Worm (Caenorhabditis elegans) whole organism, L2 larva: ENCODE data around the gene F59A6.4.

Source experiments
- R02D3.7 ChIP-seq: fragments of 150-350 bp; optimal IDR thresholded peaks from 2 replicates; lab custom pipeline; 2014; ENCODE audit warnings: missing biosample characterization, missing genetic modification characterization
- elt-3 ChIP-seq: sonication (generic microtip); optimal IDR thresholded peaks from 2 replicates; lab custom pipeline; 2017; ENCODE audit warnings: missing biosample characterization, missing genetic modification characterization
- lin-39 ChIP-seq: fragments of 150-350 bp; optimal IDR thresholded peaks from 2 replicates; lab custom pipeline; 2014; ENCODE audit warnings: missing biosample characterization, missing genetic modification reagents, missing genetic modification characterization
- mab-5 ChIP-seq: fragments of 150-350 bp; optimal IDR thresholded peaks from 2 replicates; lab custom pipeline; 2014; ENCODE audit warnings: missing biosample characterization, missing genetic modification characterization
- nhr-23 ChIP-seq: fragments of 150-350 bp; optimal IDR thresholded peaks from 2 replicates; lab custom pipeline; 2014; ENCODE audit warnings: missing biosample characterization, missing genetic modification reagents, missing genetic modification characterization
- nhr-237 ChIP-seq: fragments of 150-350 bp; optimal IDR thresholded peaks from 2 replicates; lab custom pipeline; 2014; ENCODE audit warnings: missing biosample characterization, missing genetic modification characterization
- nhr-6 ChIP-seq: fragments of 150-350 bp; optimal IDR thresholded peaks from 2 replicates; lab custom pipeline; 2014; ENCODE audit warnings: missing biosample characterization, missing genetic modification characterization
- snpc-4 ChIP-seq: fragments of 150-350 bp; optimal IDR thresholded peaks from 2 replicates; lab custom pipeline; 2014; ENCODE audit warnings: missing biosample characterization, missing genetic modification characterization

DNA sequence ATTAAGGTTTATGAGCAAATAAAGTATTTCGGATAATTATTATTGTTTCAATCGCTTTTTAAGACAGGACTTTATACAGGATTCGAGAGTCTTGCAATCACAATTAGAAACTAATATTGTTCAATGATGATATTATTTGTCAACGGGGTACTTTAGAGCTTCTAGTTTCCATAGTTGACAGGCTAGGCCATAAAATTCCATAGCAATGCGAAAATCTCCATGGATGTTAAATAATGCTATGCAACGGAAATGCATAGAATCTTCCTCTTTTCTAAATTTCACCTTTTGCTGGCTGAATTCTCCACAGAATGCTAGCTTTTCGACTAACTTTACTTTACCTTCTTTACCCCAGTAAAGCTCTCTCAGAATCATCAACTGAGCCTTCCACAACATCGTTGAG is 3.2 kb downstream of the F59A6.4 start, which contains the start of gene F59A6.3:
- TF ChIP-seq mab-5 (tag; lab: Kevin White, UChicago) (no peak), lin-39 (tag; lab: Kevin White, UChicago) (no peak), nhr-23 (tag; lab: Kevin White, UChicago) (no peak), snpc-4 (tag; lab: Kevin White, UChicago) (no peak), R02D3.7 (tag; lab: Kevin White, UChicago) (no peak), nhr-6 (tag; lab: Kevin White, UChicago) (no peak), nhr-237 (tag; lab: Kevin White, UChicago) (no peak), elt-3 (no peak)
